Fruit fly (Drosophila melanogaster) whole organism, embryonic: ENCODE data around the gene Polr1D.
A peak's percentile ranks its signal among the peaks of the same experiment; 100 is the strongest.

ENCODE experiments used
- B-H2 ChIP-seq: fragments of 200-800 bp; sonication (Bioruptor generic); optimal IDR thresholded peaks from 2 replicates; lab custom pipeline; 2018; ENCODE audit warnings: missing biosample characterization, mild to moderate bottlenecking, missing genetic modification characterization
- CG10431 ChIP-seq: fragments of 200-800 bp; sonication (Bioruptor generic); optimal IDR thresholded peaks from 3 replicates; lab custom pipeline; 2018; ENCODE audit warnings: missing biosample characterization, mild to moderate bottlenecking, missing genetic modification characterization
- CG1233 ChIP-seq: fragments of 200-800 bp; sonication (Bioruptor generic); optimal IDR thresholded peaks from 4 replicates; lab custom pipeline; 2018; ENCODE audit warnings: missing biosample characterization, mild to moderate bottlenecking, missing genetic modification characterization
- CG12391 ChIP-seq: fragments of 200-800 bp; sonication (Bioruptor generic); optimal IDR thresholded peaks from 3 replicates; lab custom pipeline; 2018; ENCODE audit warnings: missing biosample characterization, mild to moderate bottlenecking, missing genetic modification characterization, moderate library complexity
- CG12769 ChIP-seq: fragments of 200-800 bp; sonication (Bioruptor generic); optimal IDR thresholded peaks from 2 replicates; lab custom pipeline; 2019; ENCODE audit warnings: missing biosample characterization, mild to moderate bottlenecking, missing genetic modification characterization, moderate library complexity
- CG12942 ChIP-seq: fragments of 200-800 bp; sonication (Bioruptor generic); optimal IDR thresholded peaks from 3 replicates; lab custom pipeline; 2016; ENCODE audit warnings: missing biosample characterization, missing genetic modification characterization
- CG1529 ChIP-seq: fragments of 200-800 bp; sonication (Bioruptor generic); optimal IDR thresholded peaks from 3 replicates; lab custom pipeline; 2018; ENCODE audit warnings: missing biosample characterization, missing genetic modification characterization
- CG15696 ChIP-seq: fragments of 200-800 bp; sonication (Bioruptor generic); optimal IDR thresholded peaks from 2 replicates; lab custom pipeline; 2019; ENCODE audit warnings: missing biosample characterization, mild to moderate bottlenecking, missing genetic modification characterization, moderate library complexity
- CG16779 ChIP-seq: fragments of 200-800 bp; sonication (Bioruptor generic); IDR thresholded peaks from 2 replicates; pipeline ENCODE4 v1.3.6; 2022; ENCODE audit warnings: missing biosample characterization, missing genetic modification characterization
- CG16813 ChIP-seq: fragments of 200-800 bp; sonication (Bioruptor generic); IDR thresholded peaks from 3 replicates; pipeline ENCODE4 v1.3.6; 2022; ENCODE audit warnings: missing biosample characterization, missing genetic modification characterization; ENCODE audit not compliant: partially characterized antibody
- CG32767 ChIP-seq: fragments of 200-800 bp; sonication (Bioruptor generic); IDR thresholded peaks from 2 replicates; pipeline ENCODE4 v1.3.6; 2022; ENCODE audit warnings: missing biosample characterization, missing genetic modification characterization
- CG3407 ChIP-seq: fragments of 200-800 bp; sonication (Bioruptor generic); optimal IDR thresholded peaks from 2 replicates; lab custom pipeline; 2018; ENCODE audit warnings: missing biosample characterization, mild to moderate bottlenecking, missing genetic modification characterization
- CG42726 ChIP-seq: fragments of 200-800 bp; sonication (Bioruptor generic); IDR thresholded peaks from 2 replicates; pipeline ENCODE4 v1.3.6; 2022; ENCODE audit warnings: missing biosample characterization, missing genetic modification characterization; ENCODE audit not compliant: partially characterized antibody
- CG4360 ChIP-seq: fragments of 200-800 bp; sonication (Bioruptor generic); IDR thresholded peaks from 2 replicates; pipeline ENCODE4 v1.3.6; 2022; ENCODE audit warnings: missing biosample characterization, missing genetic modification characterization
- CG43689 ChIP-seq: fragments of 200-800 bp; sonication (Bioruptor generic); IDR thresholded peaks from 2 replicates; pipeline ENCODE4 v1.3.6; 2022; ENCODE audit warnings: missing biosample characterization, missing genetic modification characterization
- CG4820 ChIP-seq: fragments of 200-800 bp; sonication (Bioruptor generic); optimal IDR thresholded peaks from 3 replicates; lab custom pipeline; 2016; ENCODE audit warnings: missing biosample characterization, missing genetic modification characterization
- CG6254 ChIP-seq: fragments of 200-800 bp; sonication (Bioruptor generic); optimal IDR thresholded peaks from 3 replicates; lab custom pipeline; 2017; ENCODE audit warnings: mild to moderate bottlenecking, missing biosample characterization, missing genetic modification reagents, missing genetic modification characterization
- CG8089 ChIP-seq: fragments of 200-800 bp; sonication (Bioruptor generic); optimal IDR thresholded peaks from 3 replicates; lab custom pipeline; 2016; ENCODE audit warnings: missing biosample characterization, missing genetic modification characterization
- CG9727 ChIP-seq: fragments of 200-800 bp; sonication (Bioruptor generic); optimal IDR thresholded peaks from 3 replicates; lab custom pipeline; 2017; ENCODE audit warnings: missing biosample characterization, mild to moderate bottlenecking, missing genetic modification characterization
- CoRest ChIP-seq: fragments of 200-800 bp; sonication (Bioruptor generic); optimal IDR thresholded peaks from 3 replicates; lab custom pipeline; 2018; ENCODE audit warnings: missing biosample characterization, mild to moderate bottlenecking, missing genetic modification characterization, moderate library complexity
- Doc2 ChIP-seq: fragments of 200-800 bp; sonication (Bioruptor generic); IDR thresholded peaks from 2 replicates; pipeline ENCODE4 v1.3.6; 2022; ENCODE audit warnings: missing biosample characterization, missing genetic modification characterization
- ERR ChIP-seq: fragments of 200-800 bp; sonication (Bioruptor generic); optimal IDR thresholded peaks from 2 replicates; lab custom pipeline; 2016; ENCODE audit warnings: missing biosample characterization, missing genetic modification characterization
- Ets65A ChIP-seq: fragments of 200-800 bp; sonication (Bioruptor generic); peaks from one replicate; lab custom pipeline; 2016; ENCODE audit warnings: missing biosample characterization, missing genetic modification characterization
- Gsc ChIP-seq: fragments of 200-800 bp; sonication (Bioruptor generic); IDR thresholded peaks from 2 replicates; pipeline ENCODE4 v1.3.6; 2022; ENCODE audit warnings: missing biosample characterization, missing genetic modification characterization
- Hr39 ChIP-seq: fragments of >200 bp; optimal IDR thresholded peaks from 2 replicates; lab custom pipeline; 2017
- Lpt ChIP-seq: fragments of >200 bp; optimal IDR thresholded peaks from 2 replicates; lab custom pipeline; 2018; ENCODE audit warnings: missing biosample characterization, missing genetic modification characterization
- Myb ChIP-seq: fragments of 200-800 bp; sonication (Bioruptor generic); optimal IDR thresholded peaks from 2 replicates; lab custom pipeline; 2016; ENCODE audit warnings: missing biosample characterization, missing genetic modification characterization
- NC2β ChIP-seq: fragments of 200-800 bp; sonication (Bioruptor generic); optimal IDR thresholded peaks from 2 replicates; lab custom pipeline; 2016; ENCODE audit warnings: missing biosample characterization, missing genetic modification characterization
- Neu2 ChIP-seq: fragments of 200-800 bp; sonication (Bioruptor generic); optimal IDR thresholded peaks from 3 replicates; lab custom pipeline; 2016; ENCODE audit warnings: missing biosample characterization, missing genetic modification characterization, borderline replicate concordance
- YL-1 ChIP-seq: fragments of 200-800 bp; sonication (Bioruptor generic); optimal IDR thresholded peaks from 3 replicates; lab custom pipeline; 2017; ENCODE audit warnings: missing biosample characterization, mild to moderate bottlenecking, missing genetic modification characterization
- amos ChIP-seq: fragments of 200-800 bp; sonication (Bioruptor generic); IDR thresholded peaks from 2 replicates; pipeline ENCODE4 v1.3.6; 2022; ENCODE audit warnings: missing biosample characterization, missing genetic modification characterization; ENCODE audit not compliant: partially characterized antibody
- ap ChIP-seq: fragments of 200-800 bp; sonication (Bioruptor generic); IDR thresholded peaks from 2 replicates; pipeline ENCODE4 v1.3.6; 2022; ENCODE audit warnings: missing biosample characterization, missing genetic modification characterization
- danr ChIP-seq: fragments of 200-800 bp; sonication (Bioruptor generic); IDR thresholded peaks from 2 replicates; pipeline ENCODE4 v1.3.6; 2022; ENCODE audit warnings: missing biosample characterization, missing genetic modification characterization
- disco-r ChIP-seq: fragments of 200-800 bp; sonication (Bioruptor generic); optimal IDR thresholded peaks from 2 replicates; lab custom pipeline; 2016; ENCODE audit warnings: missing biosample characterization, missing genetic modification characterization
- dmrt99B ChIP-seq: fragments of 200-800 bp; sonication (Bioruptor generic); optimal IDR thresholded peaks from 2 replicates; lab custom pipeline; 2018; ENCODE audit warnings: missing biosample characterization, mild to moderate bottlenecking, missing genetic modification characterization, moderate library complexity
- grn ChIP-seq: fragments of 200-800 bp; sonication (Bioruptor generic); optimal IDR thresholded peaks from 3 replicates; lab custom pipeline; 2017; ENCODE audit warnings: missing biosample characterization, missing genetic modification characterization
- gt ChIP-seq: fragments of 200-800 bp; sonication (Bioruptor generic); IDR thresholded peaks from 2 replicates; pipeline ENCODE4 v1.3.6; 2022; ENCODE audit warnings: missing biosample characterization, missing genetic modification characterization
- pan ChIP-seq, 4 experiments: fragments of >200 bp in 3 of 4; fragments of 200-800 bp in 1 of 4; sonication (Bioruptor generic) in 1 of 4; optimal IDR thresholded peaks in 3 of 4; IDR thresholded peaks in 1 of 4; 2 replicates each; pipeline versions ENCODE4 v1.3.6 to Lab custom; 2017 to 2022; ENCODE audit warnings: missing biosample characterization in 2 of 4, missing genetic modification characterization in 2 of 4, mixed read lengths in 1 of 4
- pfk ChIP-seq: fragments of 200-800 bp; sonication (Bioruptor generic); optimal IDR thresholded peaks from 2 replicates; lab custom pipeline; 2018; ENCODE audit warnings: missing biosample characterization, mild to moderate bottlenecking, missing genetic modification characterization, moderate library complexity
- sd ChIP-seq: fragments of 200-800 bp; sonication (Bioruptor generic); optimal IDR thresholded peaks from 3 replicates; lab custom pipeline; 2018; ENCODE audit warnings: missing biosample characterization, mild to moderate bottlenecking, missing genetic modification characterization, moderate library complexity
- slp2 ChIP-seq: fragments of 200-800 bp; sonication (Bioruptor generic); optimal IDR thresholded peaks from 2 replicates; lab custom pipeline; 2016; ENCODE audit warnings: missing biosample characterization, missing genetic modification characterization
- sr ChIP-seq: fragments of 200-800 bp; sonication (Bioruptor generic); IDR thresholded peaks from 3 replicates; pipeline ENCODE4 v1.3.6; 2022; ENCODE audit warnings: missing biosample characterization, missing genetic modification characterization
- yki ChIP-seq: fragments of >200 bp; optimal IDR thresholded peaks from 3 replicates; lab custom pipeline; 2018

Polr1D gene

dm6 chr2L:19134814-19135523, at the start of gene Polr1D (continued):
- TF ChIP-seq CG10431 (peak; percentile 17), yki (peak; percentile 32), CG32767 (GFP tag; lab: Robert Waterston, UW) (peak; percentile 83), CG42726 (GFP tag; lab: Robert Waterston, UW) (no peak), CG4360 (GFP tag; lab: Robert Waterston, UW) (peak; percentile 89), CG1529 (GFP tag; lab: Kevin White, UChicago) (no peak), ap (GFP tag; lab: Robert Waterston, UW) (no peak), CoRest (tag; lab: Kevin White, UChicago) (peak; percentile 48), ERR (GFP tag; lab: Kevin White, UChicago) (no peak), CG12391 (tag; lab: Kevin White, UChicago) (peak; percentile 50), CG4820 (GFP tag; lab: Kevin White, UChicago) (no peak), gt (GFP tag; lab: Robert Waterston, UW) (no peak), CG12769 (tag; lab: Kevin White, UChicago) (no peak), Gsc (GFP tag; lab: Robert Waterston, UW) (no peak)

- no peak for TF ChIP-seq Lpt (GFP tag; lab: Kevin White, UChicago)
- TF ChIP-seq CG32767 (GFP tag; lab: Robert Waterston, UW) = no peak
- no peak for TF ChIP-seq CG3407 (GFP tag; lab: Kevin White, UChicago)
- TF ChIP-seq Hr39 (lab: Kevin White, UChicago) = no peak
- TF ChIP-seq sr (GFP tag; lab: Robert Waterston, UW) = no peak
- no peak for TF ChIP-seq CG1233 (GFP tag; lab: Kevin White, UChicago)
- TF ChIP-seq slp2 (GFP tag; lab: Kevin White, UChicago) = no peak
Measured at dm6 chr2L:19183687-19184086, 48.7 kb upstream of the Polr1D start, which contains the start of gene CG46059. Gene CG46059, minus strand, starts transcription at chr2L:19183787.

- TF ChIP-seq disco-r (GFP tag; lab: Kevin White, UChicago) (no peak), Ets65A (peak; percentile 34)
- TF ChIP-seq, all 482 proteins: peak for 1
Measured at dm6 chr2L:19182710-19183109, 47.7 kb upstream of the Polr1D start, which contains the start of gene CG42688. Gene CG42688, minus strand, starts transcription at chr2L:19182810.

dm6 chr2L:19181153-19181892, 46.3 kb upstream of the Polr1D start, which contains the start of gene CG17568:
Gene CG17568, minus strand, starts transcription at chr2L:19181702.
- TF ChIP-seq CG12942 (GFP tag; lab: Kevin White, UChicago) = no peak
- TF ChIP-seq NC2β = no peak
- TF ChIP-seq pan (optimal IDR thresholded peaks at IDR 0.05; lab: Kevin White, UChicago) = no peak
- no peak for TF ChIP-seq pan (GFP tag; optimal IDR thresholded peaks at IDR 0.05 in 1 of 2, IDR thresholded peaks at IDR 0.05 in 1 of 2)
- peak; percentile 81 for TF ChIP-seq CG6254 (GFP tag; lab: Kevin White, UChicago)
- TF ChIP-seq dmrt99B (tag; lab: Kevin White, UChicago) = no peak
- TF ChIP-seq Neu2 (GFP tag; lab: Kevin White, UChicago) = no peak
- TF ChIP-seq B-H2 = no peak
- peak; percentile 42 for TF ChIP-seq YL-1 (GFP tag; lab: Kevin White, UChicago)
- peak; percentile 81 for TF ChIP-seq Myb (GFP tag; lab: Kevin White, UChicago)
- TF ChIP-seq Doc2 (GFP tag; lab: Robert Waterston, UW) = no peak
- no peak for TF ChIP-seq pfk (GFP tag; lab: Kevin White, UChicago)
- no peak for TF ChIP-seq danr (GFP tag; lab: Robert Waterston, UW)
- TF ChIP-seq CG9727 = no peak
- TF ChIP-seq sd (tag; lab: Kevin White, UChicago) = no peak
- no peak for TF ChIP-seq CG1233 (GFP tag; lab: Kevin White, UChicago)
- TF ChIP-seq CG8089 (GFP tag; lab: Kevin White, UChicago) = no peak
- no peak for TF ChIP-seq grn
- TF ChIP-seq CG43689 = no peak
- TF ChIP-seq CG15696 = no peak
- no peak for TF ChIP-seq CG16813 (GFP tag; lab: Robert Waterston, UW)
- TF ChIP-seq amos = no peak
- TF ChIP-seq CG16779 (GFP tag; lab: Robert Waterston, UW) = no peak
